Fruit fly (Drosophila melanogaster) whole organism, embryonic: Measurements from ENCODE around the gene CG15547.

Experiments used
- B-H2 ChIP-seq: fragments of 200-800 bp; sonication (Bioruptor generic); optimal IDR thresholded peaks from 2 replicates; lab custom pipeline; 2018; ENCODE audit warnings: missing biosample characterization, mild to moderate bottlenecking, missing genetic modification characterization
- Bgb ChIP-seq: fragments of 200-800 bp; sonication (Bioruptor generic); IDR thresholded peaks from 2 replicates; pipeline ENCODE4 v1.3.6; 2022; ENCODE audit warnings: missing biosample characterization, missing genetic modification characterization; ENCODE audit not compliant: partially characterized antibody
- Blimp-1 ChIP-seq: fragments of 200-800 bp; sonication (Bioruptor generic); optimal IDR thresholded peaks from 3 replicates; lab custom pipeline; 2018; ENCODE audit warnings: missing biosample characterization, missing genetic modification characterization, mild to moderate bottlenecking, moderate library complexity, missing genetic modification reagents
- C15 ChIP-seq: fragments of 200-800 bp; sonication (Bioruptor generic); IDR thresholded peaks from 3 replicates; pipeline ENCODE4 v1.3.6; 2022; ENCODE audit warnings: missing biosample characterization, missing genetic modification characterization
- CG10366 ChIP-seq: fragments of 200-800 bp; sonication (Bioruptor generic); IDR thresholded peaks from 2 replicates; pipeline ENCODE4 v1.3.6; 2022; ENCODE audit warnings: missing biosample characterization, missing genetic modification characterization
- CG10431 ChIP-seq: fragments of 200-800 bp; sonication (Bioruptor generic); optimal IDR thresholded peaks from 3 replicates; lab custom pipeline; 2018; ENCODE audit warnings: missing biosample characterization, mild to moderate bottlenecking, missing genetic modification characterization
- CG10654 ChIP-seq: fragments of 200-800 bp; sonication (Bioruptor generic); optimal IDR thresholded peaks from 2 replicates; lab custom pipeline; 2016; ENCODE audit warnings: missing biosample characterization, missing genetic modification characterization
- CG11560 ChIP-seq: fragments of 200-800 bp; sonication (Bioruptor generic); IDR thresholded peaks from 3 replicates; pipeline ENCODE4 v1.3.6; 2022; ENCODE audit warnings: missing biosample characterization, missing genetic modification characterization
- CG14014 ChIP-seq: fragments of 200-800 bp; sonication (Bioruptor generic); IDR thresholded peaks from 2 replicates; pipeline ENCODE4 v1.3.6; 2022; ENCODE audit warnings: missing biosample characterization, missing genetic modification characterization
- CG14050 ChIP-seq: fragments of 200-800 bp; sonication (Bioruptor generic); IDR thresholded peaks from 3 replicates; pipeline ENCODE4 v1.3.6; 2022; ENCODE audit warnings: missing biosample characterization, missing genetic modification characterization
- CG15011 ChIP-seq: fragments of 200-800 bp; sonication (Bioruptor generic); optimal IDR thresholded peaks from 3 replicates; lab custom pipeline; 2018; ENCODE audit warnings: missing biosample characterization, mild to moderate bottlenecking, missing genetic modification characterization
- CG15073 ChIP-seq: fragments of 200-800 bp; sonication (Bioruptor generic); optimal IDR thresholded peaks from 2 replicates; lab custom pipeline; 2016; ENCODE audit warnings: missing biosample characterization, missing genetic modification characterization
- CG15696 ChIP-seq: fragments of 200-800 bp; sonication (Bioruptor generic); optimal IDR thresholded peaks from 2 replicates; lab custom pipeline; 2019; ENCODE audit warnings: missing biosample characterization, mild to moderate bottlenecking, missing genetic modification characterization, moderate library complexity
- CG2202 ChIP-seq: fragments of 200-800 bp; sonication (Bioruptor generic); optimal IDR thresholded peaks from 2 replicates; lab custom pipeline; 2018; ENCODE audit warnings: missing biosample characterization, mild to moderate bottlenecking, missing genetic modification characterization
- CG31388 ChIP-seq: fragments of 200-800 bp; sonication (Bioruptor generic); optimal IDR thresholded peaks from 2 replicates; lab custom pipeline; 2016; ENCODE audit warnings: missing biosample characterization, missing genetic modification characterization
- CG32772 ChIP-seq: fragments of 200-800 bp; sonication (Bioruptor generic); IDR thresholded peaks from 2 replicates; pipeline ENCODE4 v1.3.6; 2022; ENCODE audit warnings: missing biosample characterization, missing genetic modification characterization
- CG33557 ChIP-seq: fragments of 200-800 bp; sonication (Bioruptor generic); optimal IDR thresholded peaks from 2 replicates; lab custom pipeline; 2019; ENCODE audit warnings: missing biosample characterization, mild to moderate bottlenecking, missing genetic modification characterization, moderate library complexity
- CG7357 ChIP-seq: fragments of 200-800 bp; sonication (Bioruptor generic); IDR thresholded peaks from 3 replicates; pipeline ENCODE4 v1.3.6; 2022; ENCODE audit warnings: missing biosample characterization, missing genetic modification characterization
- CG7839 ChIP-seq: fragments of 200-800 bp; sonication (Bioruptor generic); optimal IDR thresholded peaks from 3 replicates; lab custom pipeline; 2018; ENCODE audit warnings: missing biosample characterization, mild to moderate bottlenecking, missing genetic modification characterization, moderate library complexity
- CG9817 ChIP-seq: fragments of 200-800 bp; sonication (Bioruptor generic); optimal IDR thresholded peaks from 2 replicates; lab custom pipeline; 2018; ENCODE audit warnings: missing biosample characterization, mild to moderate bottlenecking, missing genetic modification characterization, moderate library complexity
- Dad ChIP-seq: fragments of 200-800 bp; sonication (Bioruptor generic); optimal IDR thresholded peaks from 3 replicates; lab custom pipeline; 2016; ENCODE audit warnings: missing biosample characterization, missing genetic modification characterization
- ERR ChIP-seq: fragments of 200-800 bp; sonication (Bioruptor generic); optimal IDR thresholded peaks from 2 replicates; lab custom pipeline; 2016; ENCODE audit warnings: missing biosample characterization, missing genetic modification characterization
- Ets65A ChIP-seq: fragments of 200-800 bp; sonication (Bioruptor generic); peaks from one replicate; lab custom pipeline; 2016; ENCODE audit warnings: missing biosample characterization, missing genetic modification characterization
- Fer2 ChIP-seq: fragments of 200-800 bp; sonication (Bioruptor generic); optimal IDR thresholded peaks from 2 replicates; lab custom pipeline; 2018; ENCODE audit warnings: missing biosample characterization, mild to moderate bottlenecking, missing genetic modification characterization, moderate library complexity
- H15 ChIP-seq: fragments of 200-800 bp; sonication (Bioruptor generic); IDR thresholded peaks from 3 replicates; pipeline ENCODE4 v1.3.6; 2022; ENCODE audit warnings: missing biosample characterization, missing genetic modification characterization
- HLH3B ChIP-seq: fragments of 200-800 bp; sonication (Bioruptor generic); IDR thresholded peaks from 2 replicates; pipeline ENCODE4 v1.3.6; 2022; ENCODE audit warnings: missing biosample characterization, missing genetic modification characterization
- HLH4C ChIP-seq: fragments of 200-800 bp; sonication (Bioruptor generic); IDR thresholded peaks from 3 replicates; pipeline ENCODE4 v1.3.6; 2022; ENCODE audit warnings: missing biosample characterization, missing genetic modification characterization; ENCODE audit not compliant: partially characterized antibody
- Hmx ChIP-seq: fragments of 200-800 bp; sonication (Bioruptor generic); optimal IDR thresholded peaks from 2 replicates; lab custom pipeline; 2016; ENCODE audit warnings: missing biosample characterization, missing genetic modification characterization
- Jarid2 ChIP-seq: fragments of 200-800 bp; sonication (Bioruptor generic); optimal IDR thresholded peaks from 3 replicates; lab custom pipeline; 2017; ENCODE audit warnings: mild to moderate bottlenecking, missing biosample characterization, missing genetic modification reagents, missing genetic modification characterization
- MESR4 ChIP-seq: fragments of 200-800 bp; sonication (Bioruptor generic); optimal IDR thresholded peaks from 2 replicates; lab custom pipeline; 2018; ENCODE audit warnings: missing biosample characterization, mild to moderate bottlenecking, missing genetic modification characterization, moderate library complexity
- NFAT ChIP-seq: fragments of 200-800 bp; sonication (Bioruptor generic); IDR thresholded peaks from 2 replicates; pipeline ENCODE4 v1.3.6; 2022; ENCODE audit warnings: missing biosample characterization, missing genetic modification characterization
- Scr ChIP-seq: fragments of 200-800 bp; sonication (Bioruptor generic); IDR thresholded peaks from 2 replicates; pipeline ENCODE4 v1.3.6; 2022; ENCODE audit warnings: missing biosample characterization, missing genetic modification characterization; ENCODE audit not compliant: partially characterized antibody
- Ssrp ChIP-seq: fragments of 200-800 bp; sonication (Bioruptor generic); optimal IDR thresholded peaks from 2 replicates; lab custom pipeline; 2018; ENCODE audit warnings: missing biosample characterization, mild to moderate bottlenecking, missing genetic modification characterization, moderate library complexity
- ap ChIP-seq: fragments of 200-800 bp; sonication (Bioruptor generic); IDR thresholded peaks from 2 replicates; pipeline ENCODE4 v1.3.6; 2022; ENCODE audit warnings: missing biosample characterization, missing genetic modification characterization
- bab2 ChIP-seq: fragments of 200-800 bp; sonication (Bioruptor generic); optimal IDR thresholded peaks from 2 replicates; lab custom pipeline; 2016; ENCODE audit warnings: missing biosample characterization, missing genetic modification characterization
- crc ChIP-seq: fragments of 200-800 bp; sonication (Bioruptor generic); optimal IDR thresholded peaks from 2 replicates; lab custom pipeline; 2016; ENCODE audit warnings: missing biosample characterization, missing genetic modification characterization
- dan ChIP-seq: fragments of 200-800 bp; sonication (Bioruptor generic); IDR thresholded peaks from 2 replicates; pipeline ENCODE4 v1.3.6; 2022; ENCODE audit warnings: missing biosample characterization, missing genetic modification characterization
- dati ChIP-seq: fragments of 200-800 bp; sonication (Bioruptor generic); IDR thresholded peaks from 2 replicates; pipeline ENCODE4 v1.3.6; 2022; ENCODE audit warnings: missing biosample characterization, missing genetic modification characterization
- dm ChIP-seq: fragments of 200-800 bp; sonication (Bioruptor generic); optimal IDR thresholded peaks from 3 replicates; lab custom pipeline; 2016; ENCODE audit warnings: missing biosample characterization, missing genetic modification characterization
- fd96Cb ChIP-seq: fragments of 200-800 bp; sonication (Bioruptor generic); optimal IDR thresholded peaks from 2 replicates; lab custom pipeline; 2018; ENCODE audit warnings: missing biosample characterization, mild to moderate bottlenecking, missing genetic modification characterization, moderate library complexity
- grau ChIP-seq: fragments of 200-800 bp; optimal IDR thresholded peaks from 3 replicates; lab custom pipeline; 2019; ENCODE audit warnings: missing biosample characterization, mild to moderate bottlenecking, missing genetic modification characterization, moderate library complexity
- gro ChIP-seq: fragments of 200-800 bp; sonication (Bioruptor generic); optimal IDR thresholded peaks from 2 replicates; lab custom pipeline; 2016; ENCODE audit warnings: missing biosample characterization, missing genetic modification characterization
- gt ChIP-seq: fragments of 200-800 bp; sonication (Bioruptor generic); IDR thresholded peaks from 2 replicates; pipeline ENCODE4 v1.3.6; 2022; ENCODE audit warnings: missing biosample characterization, missing genetic modification characterization
- jumu ChIP-seq: fragments of 200-800 bp; sonication (Bioruptor generic); optimal IDR thresholded peaks from 3 replicates; lab custom pipeline; 2016; ENCODE audit warnings: missing biosample characterization, missing genetic modification characterization
- lola ChIP-seq, 3 experiments: fragments of >200 bp in 2 of 3; fragments of 200-800 bp in 1 of 3; sonication (Bioruptor generic) in 1 of 3; optimal IDR thresholded peaks; 2 replicates each; lab custom pipeline; 2017 to 2019; ENCODE audit warnings: missing biosample characterization in 3 of 3, missing genetic modification characterization in 3 of 3, mild to moderate bottlenecking in 1 of 3, moderate library complexity in 1 of 3
- nmo ChIP-seq: fragments of 200-800 bp; sonication (Bioruptor generic); optimal IDR thresholded peaks from 2 replicates; lab custom pipeline; 2018; ENCODE audit warnings: missing biosample characterization, mild to moderate bottlenecking, missing genetic modification characterization, moderate library complexity
- schlank ChIP-seq: fragments of 200-800 bp; sonication (Bioruptor generic); optimal IDR thresholded peaks from 2 replicates; lab custom pipeline; 2018; ENCODE audit warnings: missing biosample characterization, mild to moderate bottlenecking, missing genetic modification characterization
- ttk ChIP-seq: fragments of 200-800 bp; sonication (Bioruptor generic); IDR thresholded peaks from 2 replicates; pipeline ENCODE4 v2.1.2; 2022; ENCODE audit warnings: missing biosample characterization, missing genetic modification characterization
- unc-4 ChIP-seq: fragments of 200-800 bp; sonication (Bioruptor generic); IDR thresholded peaks from 2 replicates; pipeline ENCODE4 v1.3.6; 2022; ENCODE audit warnings: missing biosample characterization, missing genetic modification characterization; ENCODE audit not compliant: partially characterized antibody
- wek ChIP-seq: fragments of 200-800 bp; sonication (Bioruptor generic); optimal IDR thresholded peaks from 3 replicates; lab custom pipeline; 2018; ENCODE audit warnings: missing biosample characterization, mild to moderate bottlenecking, missing genetic modification characterization, moderate library complexity
- zfh1 ChIP-seq: fragments of 200-800 bp; sonication (Bioruptor generic); IDR thresholded peaks from 3 replicates; pipeline ENCODE4 v1.3.6; 2022; ENCODE audit warnings: missing biosample characterization, missing genetic modification characterization

Gene CG15547

DNA sequence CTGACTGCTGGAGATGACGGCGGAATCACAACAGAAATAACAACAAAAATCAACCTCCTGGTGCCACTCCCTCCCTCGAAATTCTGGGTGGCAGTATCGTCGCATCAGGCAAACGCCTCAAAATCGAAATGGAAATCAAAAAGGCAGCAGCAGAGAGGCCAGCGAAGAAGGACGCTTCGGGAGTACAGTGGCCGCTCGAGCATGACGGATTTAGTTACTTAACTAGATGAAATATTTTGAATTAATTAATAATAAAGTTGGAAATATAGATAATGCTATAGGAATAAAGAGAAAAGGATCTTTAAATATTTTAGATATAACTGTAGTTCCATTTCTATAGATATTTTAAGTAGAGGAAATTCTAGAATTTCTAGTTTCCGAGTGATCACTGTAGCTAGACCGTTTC, 17.9 kb downstream of the CG15547 start (continued):
- TF ChIP-seq CG14050 (GFP tag; lab: Robert Waterston, UW) = no peak
- TF ChIP-seq wek (GFP tag; lab: Kevin White, UChicago) = no peak
- peak; percentile 22; the same call in 1 of the 2 replicates for TF ChIP-seq CG10366
- TF ChIP-seq nmo (GFP tag; lab: Kevin White, UChicago) = peak; percentile 37
- no peak for TF ChIP-seq gro (GFP tag; lab: Kevin White, UChicago)
- TF ChIP-seq ttk (GFP tag; lab: Robert Waterston, UW) = no peak
- TF ChIP-seq Dad (GFP tag; lab: Kevin White, UChicago) = no peak
- peak; percentile 41 for TF ChIP-seq Blimp-1
- peak; percentile 39 for TF ChIP-seq fd96Cb (tag; lab: Kevin White, UChicago)
- TF ChIP-seq Scr (GFP tag; lab: Robert Waterston, UW) = no peak
- no peak for TF ChIP-seq CG15073 (GFP tag; lab: Kevin White, UChicago)
- no peak for TF ChIP-seq CG10654 (GFP tag; lab: Kevin White, UChicago)
- no peak for TF ChIP-seq schlank (tag; lab: Kevin White, UChicago)
- TF ChIP-seq H15 = no peak
- TF ChIP-seq CG9817 = no peak
- no peak for TF ChIP-seq dan (GFP tag; lab: Robert Waterston, UW)
- TF ChIP-seq CG15696 (tag; lab: Kevin White, UChicago) = peak; percentile 64
- TF ChIP-seq ap (GFP tag; lab: Robert Waterston, UW) = 0 out of 2 replicates have a peak, but pooled peaks have one; percentile 17
- no peak for TF ChIP-seq Hmx (GFP tag; lab: Kevin White, UChicago)
- TF ChIP-seq zfh1 = peak; percentile 50; the same call in 2 of the 3 replicates
- TF ChIP-seq dm (GFP tag; lab: Kevin White, UChicago) = no peak
- no peak for TF ChIP-seq Fer2 (tag; lab: Kevin White, UChicago)
- peak; percentile 55 for TF ChIP-seq CG33557 (GFP tag; lab: Kevin White, UChicago)
- TF ChIP-seq CG15011 (GFP tag; lab: Kevin White, UChicago) = no peak
- TF ChIP-seq CG32772 (GFP tag; lab: Robert Waterston, UW) = no peak
- TF ChIP-seq Ssrp (tag; lab: Kevin White, UChicago) = peak; percentile 21
- TF ChIP-seq grau (tag; lab: Kevin White, UChicago) = peak; percentile 98
- no peak for TF ChIP-seq B-H2 (GFP tag; lab: Kevin White, UChicago)
- no peak for TF ChIP-seq CG11560 (tag; lab: Robert Waterston, UW)
- no peak for TF ChIP-seq Jarid2 (GFP tag; lab: Kevin White, UChicago)
- TF ChIP-seq CG2202 (tag; lab: Kevin White, UChicago) = no peak
- no peak for TF ChIP-seq HLH4C
- peak; percentile 8 for TF ChIP-seq CG10431 (GFP tag; lab: Kevin White, UChicago)
- no peak for TF ChIP-seq crc (GFP tag; lab: Kevin White, UChicago)
- TF ChIP-seq HLH3B (GFP tag; lab: Robert Waterston, UW) = peak; percentile 45
- TF ChIP-seq NFAT (GFP tag; lab: Robert Waterston, UW) = no peak
- TF ChIP-seq MESR4 (GFP tag; lab: Kevin White, UChicago) = no peak
- no peak for TF ChIP-seq C15
- no peak for TF ChIP-seq CG31388
- no peak for TF ChIP-seq ERR
- no peak for TF ChIP-seq gt (GFP tag; lab: Robert Waterston, UW)
- no peak for TF ChIP-seq jumu
- TF ChIP-seq CG7357 (GFP tag; lab: Robert Waterston, UW) = 0 out of 3 replicates have a peak, but pooled peaks have one; percentile 34
- no peak for TF ChIP-seq bab2 (GFP tag; lab: Kevin White, UChicago)
- peak in 1 of 3 experiments; percentile 66 for TF ChIP-seq lola (GFP tag; optimal IDR thresholded peaks at IDR 0.05; lab: Kevin White, UChicago)
- no peak for TF ChIP-seq unc-4 (GFP tag; lab: Robert Waterston, UW)
- TF ChIP-seq dati = no peak
- TF ChIP-seq CG14014 (GFP tag; lab: Robert Waterston, UW) = no peak
- TF ChIP-seq Ets65A (GFP tag; lab: Kevin White, UChicago) = no peak
- peak; percentile 48 for TF ChIP-seq CG7839
- no peak for TF ChIP-seq Bgb (GFP tag; lab: Robert Waterston, UW)
